Fruit fly (Drosophila melanogaster) whole organism, adult: ENCODE results near the gene CG43339.

Experiments used
- CG11617 ChIP-seq: fragments of 200-800 bp; sonication (Bioruptor generic); optimal IDR thresholded peaks from 2 replicates; lab custom pipeline; 2017; ENCODE audit warnings: mild to moderate bottlenecking, missing biosample characterization, missing genetic modification reagents, missing genetic modification characterization
- CG12768 ChIP-seq: fragments of 200-800 bp; sonication (Bioruptor generic); optimal IDR thresholded peaks from 2 replicates; lab custom pipeline; 2017; ENCODE audit warnings: missing biosample characterization, missing genetic modification characterization, mild to moderate bottlenecking, moderate library complexity, missing genetic modification reagents
- CG14711 ChIP-seq: fragments of 200-800 bp; sonication (Bioruptor generic); optimal IDR thresholded peaks from 2 replicates; lab custom pipeline; 2018; ENCODE audit warnings: missing biosample characterization, mild to moderate bottlenecking, missing genetic modification characterization, moderate library complexity
- CG1620 ChIP-seq: fragments of 200-800 bp; sonication (Bioruptor generic); optimal IDR thresholded peaks from 2 replicates; lab custom pipeline; 2016; ENCODE audit warnings: missing biosample characterization, missing genetic modification characterization
- CG5204 ChIP-seq: fragments of 200-800 bp; sonication (Bioruptor generic); optimal IDR thresholded peaks from 2 replicates; lab custom pipeline; 2016; ENCODE audit warnings: missing biosample characterization, missing genetic modification characterization
- Crg-1 ChIP-seq: fragments of 200-800 bp; sonication (Bioruptor generic); optimal IDR thresholded peaks from 2 replicates; lab custom pipeline; 2016; ENCODE audit warnings: missing biosample characterization, missing genetic modification characterization
- Hr96 ChIP-seq: fragments of 200-800 bp; sonication (Bioruptor generic); optimal IDR thresholded peaks from 2 replicates; lab custom pipeline; 2016; ENCODE audit warnings: missing biosample characterization, missing genetic modification characterization
- cic ChIP-seq: fragments of 200-800 bp; sonication (Bioruptor generic); optimal IDR thresholded peaks from 2 replicates; lab custom pipeline; 2017; ENCODE audit warnings: missing biosample characterization, mild to moderate bottlenecking, missing genetic modification characterization, moderate library complexity
- cnc ChIP-seq, 2 experiments: fragments of >200 bp; optimal IDR thresholded peaks; 2 replicates each; lab custom pipeline; 2017
- pad ChIP-seq: fragments of 200-800 bp; sonication (Bioruptor generic); optimal IDR thresholded peaks from 3 replicates; lab custom pipeline; 2017; ENCODE audit warnings: missing biosample characterization, missing genetic modification characterization, mild to moderate bottlenecking, moderate library complexity, missing genetic modification reagents
- tj ChIP-seq: fragments of 200-800 bp; sonication (Bioruptor generic); optimal IDR thresholded peaks from 3 replicates; lab custom pipeline; 2017; ENCODE audit warnings: missing biosample characterization, mild to moderate bottlenecking, missing genetic modification characterization, moderate library complexity
- toe ChIP-seq: fragments of 200-800 bp; sonication (Bioruptor generic); optimal IDR thresholded peaks from 2 replicates; lab custom pipeline; 2016; ENCODE audit warnings: missing biosample characterization, missing genetic modification characterization

dm6 chr2L:18694724-18695105 lies 21.6 kb upstream of the CG43339 start:
- TF ChIP-seq Crg-1 (no peak), CG12768 (GFP tag; lab: Kevin White, UChicago) (no peak), CG14711 (tag; lab: Kevin White, UChicago) (peak; percentile 30), cnc (optimal IDR thresholded peaks at IDR 0.05; lab: Kevin White, UChicago) (no peak), tj (peak; percentile 11), CG5204 (GFP tag; lab: Kevin White, UChicago) (no peak), Hr96 (GFP tag; lab: Kevin White, UChicago) (no peak), toe (GFP tag; lab: Kevin White, UChicago) (no peak), cic (GFP tag; lab: Kevin White, UChicago) (no peak), CG11617 (GFP tag; lab: Kevin White, UChicago) (no peak), pad (GFP tag; lab: Kevin White, UChicago) (no peak), CG1620 (GFP tag; lab: Kevin White, UChicago) (no peak)
